Worm (Caenorhabditis elegans) whole organism, L1 larva: Measurements from ENCODE around the gene odd-1.

Experiments used
- fos-1 ChIP-seq: fragments of 150-350 bp; optimal IDR thresholded peaks from 2 replicates; lab custom pipeline; 2014; ENCODE audit warnings: missing biosample characterization, missing genetic modification characterization
- lin-35 ChIP-seq, 2 experiments: fragments of 150-350 bp; optimal IDR thresholded peaks; 2 replicates each; lab custom pipeline; 2014; ENCODE audit warnings: missing biosample characterization in 2 of 2, missing genetic modification characterization in 2 of 2, missing genetic modification reagents in 2 of 2
- nhr-12 ChIP-seq: sonication (generic microtip); optimal IDR thresholded peaks from 2 replicates; lab custom pipeline; 2017; ENCODE audit warnings: missing biosample characterization, missing genetic modification characterization
- nhr-71 ChIP-seq: sonication (generic microtip); optimal IDR thresholded peaks from 2 replicates; lab custom pipeline; 2016; ENCODE audit warnings: mild to moderate bottlenecking, missing genetic modification characterization, moderate library complexity, missing compliant biosample characterization
- nhr-77 ChIP-seq: fragments of 150-350 bp; optimal IDR thresholded peaks from 2 replicates; lab custom pipeline; 2014; ENCODE audit warnings: missing biosample characterization, missing genetic modification characterization
- pqm-1 ChIP-seq: sonication (generic microtip); optimal IDR thresholded peaks from 3 replicates; lab custom pipeline; 2017; ENCODE audit warnings: missing biosample characterization, missing genetic modification characterization
- snpc-4 ChIP-seq: fragments of 150-350 bp; optimal IDR thresholded peaks from 2 replicates; lab custom pipeline; 2014; ENCODE audit warnings: missing biosample characterization, missing genetic modification characterization
- tlp-1 ChIP-seq: fragments of 150-350 bp; optimal IDR thresholded peaks from 2 replicates; lab custom pipeline; 2014; ENCODE audit warnings: missing biosample characterization, missing genetic modification characterization
- ztf-11 ChIP-seq, 2 experiments: sonication (generic microtip); optimal IDR thresholded peaks; 2 replicates each; lab custom pipeline; 2016 to 2017; ENCODE audit warnings: missing genetic modification characterization in 2 of 2, missing biosample characterization in 1 of 2, missing compliant biosample characterization in 1 of 2

ce11 chrIII:7138178-7138577 is 30.1 kb downstream of the odd-1 start, which contains the start of gene B0280.11:
- TF ChIP-seq nhr-77 (tag; lab: Kevin White, UChicago) (no peak), fos-1 (tag; lab: Kevin White, UChicago) (no peak), nhr-71 (no peak), ztf-11 (tag; optimal IDR thresholded peaks at IDR 0.05; lab: Kevin White, UChicago) (no peak), tlp-1 (tag; lab: Kevin White, UChicago) (no peak), pqm-1 (no peak), snpc-4 (tag; lab: Kevin White, UChicago) (no peak), lin-35 (GFP tag; optimal IDR thresholded peaks at IDR 0.05; lab: Kevin White, UChicago) (no peak), nhr-12 (no peak)
